Worm (Caenorhabditis elegans) whole organism, mixed stage, embryonic: ENCODE measurements around the gene str-114.
"Not testable (repeated sequence)": the region's sequence is repeated elsewhere in the genome, so short reads cannot be mapped to it uniquely, and the experiment has no call there.

Experiments used
- blmp-1 ChIP-seq: fragments of 150-350 bp; optimal IDR thresholded peaks from 2 replicates; lab custom pipeline; 2014; ENCODE audit warnings: missing biosample characterization, missing genetic modification characterization
- ceh-39 ChIP-seq: fragments of 150-350 bp; optimal IDR thresholded peaks from 2 replicates; lab custom pipeline; 2014; ENCODE audit warnings: missing biosample characterization, missing genetic modification characterization
- ceh-43 ChIP-seq: fragments of 200-800 bp; sonication (Bioruptor generic); optimal IDR thresholded peaks from 2 replicates; lab custom pipeline; 2018; ENCODE audit warnings: mild to moderate bottlenecking, missing genetic modification characterization, moderate library complexity, missing compliant biosample characterization
- ceh-83 ChIP-seq: fragments of 200-800 bp; sonication (Bioruptor generic); optimal IDR thresholded peaks from 2 replicates; lab custom pipeline; 2018; ENCODE audit warnings: mild to moderate bottlenecking, missing genetic modification characterization, missing compliant biosample characterization
- ces-1 ChIP-seq: fragments of 150-350 bp; optimal IDR thresholded peaks from 2 replicates; lab custom pipeline; 2014; ENCODE audit warnings: missing biosample characterization, missing genetic modification reagents, missing genetic modification characterization
- cnd-1 ChIP-seq: fragments of 200-800 bp; sonication (Bioruptor generic); optimal IDR thresholded peaks from 2 replicates; lab custom pipeline; 2018; ENCODE audit warnings: mild to moderate bottlenecking, missing genetic modification characterization, missing compliant biosample characterization
- drap-1 ChIP-seq: fragments of 200-800 bp; sonication (Bioruptor generic); optimal IDR thresholded peaks from 3 replicates; lab custom pipeline; 2018; ENCODE audit warnings: mild to moderate bottlenecking, missing genetic modification characterization, missing compliant biosample characterization
- elt-1 ChIP-seq: sonication (generic microtip); optimal IDR thresholded peaks from 2 replicates; lab custom pipeline; 2017; ENCODE audit warnings: missing genetic modification characterization, mild to moderate bottlenecking, missing compliant biosample characterization, antibody characterized with exemption, moderate library complexity, borderline replicate concordance; ENCODE audit not compliant: insufficient read depth
- elt-3 ChIP-seq: fragments of 150-350 bp; optimal IDR thresholded peaks from 2 replicates; lab custom pipeline; 2014; ENCODE audit warnings: missing biosample characterization, missing genetic modification characterization
- ham-2 ChIP-seq: fragments of 200-800 bp; sonication (Bioruptor generic); optimal IDR thresholded peaks from 2 replicates; lab custom pipeline; 2018; ENCODE audit warnings: mild to moderate bottlenecking, missing genetic modification characterization, missing compliant biosample characterization
- hlh-1 ChIP-seq: fragments of 150-350 bp; optimal IDR thresholded peaks from 2 replicates; lab custom pipeline; 2014; ENCODE audit warnings: missing biosample characterization, missing genetic modification reagents, missing genetic modification characterization
- lin-32 ChIP-seq: fragments of 200-800 bp; sonication (Bioruptor generic); optimal IDR thresholded peaks from 2 replicates; lab custom pipeline; 2018; ENCODE audit warnings: mild to moderate bottlenecking, missing genetic modification characterization, missing compliant biosample characterization
- lsy-2 ChIP-seq: fragments of 150-350 bp; optimal IDR thresholded peaks from 2 replicates; lab custom pipeline; 2014; ENCODE audit warnings: missing biosample characterization, missing genetic modification characterization
- mab-5 ChIP-seq: fragments of 150-350 bp; optimal IDR thresholded peaks from 2 replicates; lab custom pipeline; 2014; ENCODE audit warnings: missing biosample characterization, missing genetic modification characterization
- mep-1 ChIP-seq: fragments of 150-350 bp; optimal IDR thresholded peaks from 2 replicates; lab custom pipeline; 2017; ENCODE audit warnings: missing biosample characterization, missing genetic modification reagents, missing genetic modification characterization, inconsistent platforms
- mls-2 ChIP-seq: sonication (generic microtip); optimal IDR thresholded peaks from 2 replicates; lab custom pipeline; 2016; ENCODE audit warnings: mild to moderate bottlenecking, missing genetic modification characterization, moderate library complexity, missing compliant biosample characterization
- nhr-12 ChIP-seq: fragments of 150-350 bp; optimal IDR thresholded peaks from 2 replicates; lab custom pipeline; 2014; ENCODE audit warnings: missing biosample characterization, missing genetic modification characterization
- nhr-2 ChIP-seq: fragments of 150-350 bp; optimal IDR thresholded peaks from 2 replicates; lab custom pipeline; 2014; ENCODE audit warnings: missing biosample characterization, missing genetic modification characterization
- nhr-237 ChIP-seq: fragments of 150-350 bp; optimal IDR thresholded peaks from 2 replicates; lab custom pipeline; 2014; ENCODE audit warnings: missing biosample characterization, missing genetic modification characterization
- nhr-28 ChIP-seq: fragments of 150-350 bp; optimal IDR thresholded peaks from 2 replicates; lab custom pipeline; 2014; ENCODE audit warnings: missing biosample characterization, missing genetic modification characterization
- pha-4 ChIP-seq: fragments of 150-350 bp; optimal IDR thresholded peaks from 2 replicates; lab custom pipeline; 2018; ENCODE audit warnings: missing biosample characterization, missing genetic modification reagents, missing genetic modification characterization
- sem-2 ChIP-seq: fragments of 200-800 bp; sonication (Bioruptor generic); optimal IDR thresholded peaks from 2 replicates; lab custom pipeline; 2018; ENCODE audit warnings: mild to moderate bottlenecking, missing genetic modification characterization, missing compliant biosample characterization
- sptf-1 ChIP-seq: sonication (generic microtip); optimal IDR thresholded peaks from 2 replicates; lab custom pipeline; 2017; ENCODE audit warnings: mild to moderate bottlenecking, missing genetic modification characterization, moderate library complexity, missing compliant biosample characterization
- tbx-8 ChIP-seq: fragments of 200-800 bp; sonication (Bioruptor generic); optimal IDR thresholded peaks from 2 replicates; lab custom pipeline; 2018; ENCODE audit warnings: mild to moderate bottlenecking, missing genetic modification characterization, moderate library complexity, missing compliant biosample characterization
- unc-120 ChIP-seq: sonication (generic microtip); optimal IDR thresholded peaks from 2 replicates; lab custom pipeline; 2017; ENCODE audit warnings: missing genetic modification characterization, missing compliant biosample characterization; ENCODE audit not compliant: poor library complexity, severe bottlenecking
- unc-39 ChIP-seq: fragments of 150-350 bp; optimal IDR thresholded peaks from 2 replicates; lab custom pipeline; 2014; ENCODE audit warnings: missing biosample characterization, missing genetic modification characterization
- unc-62 ChIP-seq: fragments of 150-350 bp; optimal IDR thresholded peaks from 2 replicates; lab custom pipeline; 2014; ENCODE audit warnings: missing biosample characterization, missing genetic modification reagents, missing genetic modification characterization
- zip-8 ChIP-seq: fragments of 150-350 bp; optimal IDR thresholded peaks from 2 replicates; lab custom pipeline; 2014; ENCODE audit warnings: missing biosample characterization, missing genetic modification characterization
- ztf-11 ChIP-seq: fragments of 150-350 bp; optimal IDR thresholded peaks from 2 replicates; lab custom pipeline; 2014; ENCODE audit warnings: missing biosample characterization, missing genetic modification characterization

The str-114 gene

DNA sequence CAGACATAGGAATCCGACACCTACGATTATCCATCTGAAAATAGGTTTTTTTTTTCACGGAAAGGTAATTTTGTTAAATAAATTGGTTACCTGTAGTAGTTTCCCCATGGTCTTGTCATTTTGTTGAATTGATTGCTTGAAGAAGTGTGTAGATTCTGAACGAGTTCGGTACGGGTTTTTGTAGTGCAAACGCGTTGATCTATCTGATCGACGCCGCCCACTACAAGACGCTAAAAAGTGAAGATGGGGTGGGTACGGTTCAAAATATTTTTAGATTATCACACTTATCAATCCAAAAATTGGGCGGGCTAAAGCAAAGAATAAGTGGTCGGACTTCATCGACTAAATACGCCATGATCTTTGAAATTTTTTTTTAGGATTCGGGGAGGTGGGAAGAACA is 35.2 kb upstream of the str-114 start, which contains the start of gene T22F3.11:
TSS of gene T22F3.11 (minus strand) at position 157 of the 400 bp plus-strand sequence.
- no peak for TF ChIP-seq zip-8 (tag; lab: Kevin White, UChicago)
- TF ChIP-seq unc-62 (GFP tag; lab: Kevin White, UChicago) = no peak
- no peak for TF ChIP-seq unc-120
- TF ChIP-seq mls-2 (tag; lab: Kevin White, UChicago) = no peak
- TF ChIP-seq mab-5 (tag; lab: Kevin White, UChicago) = no peak
- no peak for TF ChIP-seq sem-2 (GFP tag; lab: Kevin White, UChicago)
- no peak for TF ChIP-seq nhr-12
- no peak for TF ChIP-seq ztf-11 (tag; lab: Kevin White, UChicago)
- no peak for TF ChIP-seq elt-3
- no peak for TF ChIP-seq nhr-2 (tag; lab: Kevin White, UChicago)
- TF ChIP-seq lin-32 (GFP tag; lab: Kevin White, UChicago) = no peak
- no peak for TF ChIP-seq ces-1 (GFP tag; lab: Kevin White, UChicago)
- TF ChIP-seq unc-39 (tag; lab: Kevin White, UChicago) = no peak
- no peak for TF ChIP-seq ham-2 (GFP tag; lab: Kevin White, UChicago)

DNA sequence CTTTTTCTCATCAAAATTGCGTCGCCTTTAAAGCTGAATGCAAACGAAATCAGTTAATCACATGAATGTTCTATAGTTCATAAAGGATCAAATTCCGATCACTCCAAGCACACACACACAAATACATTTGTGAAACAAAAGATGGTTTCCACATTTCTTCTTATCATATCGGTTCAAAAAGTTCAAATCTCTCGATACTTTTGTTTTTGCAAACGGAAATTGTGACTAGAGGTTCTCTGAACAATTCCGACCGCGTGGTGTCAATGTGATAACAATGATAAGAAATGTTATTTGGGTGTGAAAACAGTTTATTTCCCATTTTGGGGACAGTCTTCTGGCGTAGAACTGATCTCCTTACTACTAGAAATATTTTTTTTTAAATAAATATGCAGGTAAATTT is 32.7 kb upstream of the str-114 start:
- TF ChIP-seq ceh-83 (GFP tag; lab: Kevin White, UChicago) = no peak
- no peak for TF ChIP-seq nhr-237
- no peak for TF ChIP-seq ztf-11 (tag; lab: Kevin White, UChicago)
- TF ChIP-seq zip-8 (tag; lab: Kevin White, UChicago) = no peak
- TF ChIP-seq ceh-43 (GFP tag; lab: Kevin White, UChicago) = no peak
- TF ChIP-seq ces-1 (GFP tag; lab: Kevin White, UChicago) = no peak
- TF ChIP-seq hlh-1 (tag; lab: Kevin White, UChicago) = no peak
- no peak for TF ChIP-seq sem-2 (GFP tag; lab: Kevin White, UChicago)

DNA sequence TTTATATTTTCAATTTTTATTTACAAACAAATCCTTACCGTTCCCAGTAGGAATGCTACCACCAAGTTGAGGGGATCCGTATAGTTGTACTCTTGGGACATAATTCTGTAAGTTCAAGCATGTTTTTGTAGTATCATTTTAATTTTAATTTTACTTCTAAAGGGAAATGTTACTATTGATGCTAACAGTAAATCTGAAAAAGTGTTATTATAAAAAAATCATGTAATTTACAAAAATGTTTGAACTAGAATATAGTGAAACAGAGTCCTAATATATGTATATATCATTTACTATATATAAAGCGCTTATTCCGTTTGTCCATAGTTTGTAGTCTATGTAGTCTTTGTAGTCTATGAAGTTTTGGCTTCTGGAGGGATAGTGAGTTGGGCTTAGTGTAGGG is 29.0 kb upstream of the str-114 start, which contains the start of gene srx-93:
TSS of gene srx-93 (minus strand) at position 101 of the 400 bp plus-strand sequence.
- not testable (repeated sequence) for TF ChIP-seq unc-62 (GFP tag; lab: Kevin White, UChicago); sem-2 (GFP tag; lab: Kevin White, UChicago); unc-39 (tag; lab: Kevin White, UChicago)

DNA sequence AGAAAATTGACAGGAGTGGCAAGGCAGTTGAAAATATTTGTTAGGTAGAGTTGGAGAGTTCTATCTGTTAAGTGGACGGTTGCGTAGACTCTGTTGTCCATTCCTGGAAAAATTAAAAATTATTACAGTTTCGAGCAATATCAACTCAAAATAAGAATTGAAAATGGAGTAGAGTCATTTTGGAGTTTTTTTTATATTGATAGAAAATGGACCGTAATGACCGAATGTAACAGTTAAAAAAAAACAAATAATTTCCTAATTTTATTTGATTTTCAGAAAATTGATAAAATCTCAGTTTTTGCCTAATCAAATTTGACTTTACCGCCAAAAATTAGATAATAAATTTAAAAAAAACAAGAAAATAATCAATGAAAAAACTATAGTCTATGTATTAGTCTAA is 22.6 kb upstream of the str-114 start, which contains the start of gene F59B1.4:
TSS of gene F59B1.4 (minus strand) at position 101 of the 400 bp plus-strand sequence.
- no peak for TF ChIP-seq tbx-8 (GFP tag; lab: Kevin White, UChicago)
- TF ChIP-seq nhr-2 (tag; lab: Kevin White, UChicago) = no peak
- TF ChIP-seq lsy-2 (tag; lab: Kevin White, UChicago) = no peak
- no peak for TF ChIP-seq ces-1 (GFP tag; lab: Kevin White, UChicago)
- no peak for TF ChIP-seq mls-2 (tag; lab: Kevin White, UChicago)
- no peak for TF ChIP-seq nhr-12
- TF ChIP-seq elt-1 (tag; lab: Kevin White, UChicago) = no peak
- no peak for TF ChIP-seq sptf-1 (tag; lab: Kevin White, UChicago)
- no peak for TF ChIP-seq ztf-11 (tag; lab: Kevin White, UChicago)
- TF ChIP-seq mep-1 (tag; lab: Kevin White, UChicago) = no peak
- TF ChIP-seq lin-32 (GFP tag; lab: Kevin White, UChicago) = no peak
- TF ChIP-seq cnd-1 (tag; lab: Kevin White, UChicago) = no peak
- TF ChIP-seq elt-3 = no peak
- no peak for TF ChIP-seq unc-39 (tag; lab: Kevin White, UChicago)
- TF ChIP-seq, all 35 proteins: peak for 0

DNA sequence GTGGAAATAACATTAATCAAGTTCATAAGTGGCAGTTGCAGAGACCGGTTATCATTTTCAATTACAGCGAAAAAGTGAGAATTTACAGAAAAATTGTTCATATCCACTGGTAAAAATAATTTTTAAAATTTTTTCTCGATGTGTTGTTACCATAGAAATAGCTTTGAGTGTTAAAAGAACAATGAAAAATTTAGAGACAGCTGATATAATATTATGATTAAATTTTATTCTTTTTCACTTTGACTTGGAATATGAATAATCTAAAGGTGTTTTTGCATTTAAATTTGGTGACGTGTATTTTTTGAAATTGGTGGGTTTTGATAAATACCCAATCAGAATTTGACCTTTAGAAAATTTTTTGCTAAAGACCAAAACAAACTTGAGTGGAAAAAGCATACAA is 18.0 kb upstream of the str-114 start, which contains the start of gene F59B1.6:
TSS of gene F59B1.6 (minus strand) at position 101 of the 400 bp plus-strand sequence.
- TF ChIP-seq mls-2 (tag; lab: Kevin White, UChicago) (no peak), ceh-83 (GFP tag; lab: Kevin White, UChicago) (no peak), pha-4 (tag; lab: Kevin White, UChicago) (no peak), ceh-39 (tag; lab: Kevin White, UChicago) (no peak), mab-5 (tag; lab: Kevin White, UChicago) (no peak), nhr-28 (no peak), lsy-2 (tag; lab: Kevin White, UChicago) (no peak), unc-120 (no peak), nhr-12 (no peak), hlh-1 (tag; lab: Kevin White, UChicago) (no peak), elt-1 (tag; lab: Kevin White, UChicago) (no peak), elt-3 (no peak), ces-1 (GFP tag; lab: Kevin White, UChicago) (no peak), unc-62 (GFP tag; lab: Kevin White, UChicago) (no peak), drap-1 (GFP tag; lab: Kevin White, UChicago) (no peak), unc-39 (tag; lab: Kevin White, UChicago) (no peak), zip-8 (tag; lab: Kevin White, UChicago) (no peak), blmp-1 (tag; lab: Kevin White, UChicago) (no peak)
